Fruit fly (Drosophila melanogaster) whole organism, wandering third instar larva: ENCODE data around the gene sv.

Experiments used
- Abd-B ChIP-seq: fragments of >200 bp; optimal IDR thresholded peaks from 2 replicates; lab custom pipeline; 2017; ENCODE audit warnings: missing biosample characterization, missing genetic modification characterization
- HLH106 ChIP-seq: fragments of 200-800 bp; optimal IDR thresholded peaks from 3 replicates; lab custom pipeline; 2019; ENCODE audit warnings: missing biosample characterization, mild to moderate bottlenecking, missing genetic modification characterization, moderate library complexity
- Hnf4 ChIP-seq: fragments of 200-800 bp; sonication (Bioruptor generic); optimal IDR thresholded peaks from 2 replicates; lab custom pipeline; 2016; ENCODE audit warnings: missing biosample characterization, mild to moderate bottlenecking, missing genetic modification characterization
- Hr78 ChIP-seq: fragments of >200 bp; optimal IDR thresholded peaks from 2 replicates; lab custom pipeline; 2017; ENCODE audit warnings: missing biosample characterization, missing genetic modification characterization
- Hr83 ChIP-seq: fragments of 200-300 bp; sonication (Bioruptor generic); optimal IDR thresholded peaks from 2 replicates; lab custom pipeline; 2016; ENCODE audit warnings: missing biosample characterization, mild to moderate bottlenecking, missing genetic modification characterization, moderate library complexity; ENCODE audit not compliant: poor library complexity, severe bottlenecking
- Myc ChIP-seq: fragments of >200 bp; optimal IDR thresholded peaks from 2 replicates; lab custom pipeline; 2017
- dl ChIP-seq, 2 experiments: fragments of 175-275, 200-275 bp in 1 of 2; fragments of 200-275 bp in 1 of 2; sonication (Bioruptor generic); optimal IDR thresholded peaks; lab custom pipeline; 2018; ENCODE audit warnings: mild to moderate bottlenecking in 2 of 2, missing biosample characterization in 2 of 2, missing genetic modification characterization in 2 of 2, moderate library complexity in 2 of 2; ENCODE audit not compliant: partially characterized antibody in 2 of 2, insufficient read depth in 1 of 2
- dmrt93B ChIP-seq: fragments of 200-800 bp; sonication (Bioruptor generic); optimal IDR thresholded peaks from 2 replicates; lab custom pipeline; 2018; ENCODE audit warnings: missing biosample characterization, mild to moderate bottlenecking, missing genetic modification characterization
- h ChIP-seq: fragments of 200-800 bp; sonication (Bioruptor generic); optimal IDR thresholded peaks from 3 replicates; lab custom pipeline; 2016; ENCODE audit warnings: missing biosample characterization, mild to moderate bottlenecking, missing genetic modification characterization
- lola ChIP-seq: fragments of >200 bp; optimal IDR thresholded peaks from 2 replicates; lab custom pipeline; 2017; ENCODE audit warnings: missing biosample characterization, missing genetic modification characterization
- sage ChIP-seq: fragments of 200-800 bp; sonication (Bioruptor generic); optimal IDR thresholded peaks from 2 replicates; lab custom pipeline; 2016; ENCODE audit warnings: missing biosample characterization, mild to moderate bottlenecking, missing genetic modification characterization

dm6 chr4:1060373-1061094 is 28.1 kb upstream of the sv start, which contains the start of gene apolpp:
- TF ChIP-seq dl (GFP tag; optimal IDR thresholded peaks at IDR 0.05; lab: Kevin White, UChicago; ENCODE audit: insufficient read depth in 1 of 2, partially characterized antibody in 2 of 2), result no peak
- TF ChIP-seq Myc (lab: Kevin White, UChicago), result no peak
- TF ChIP-seq HLH106 (tag; lab: Kevin White, UChicago), result no peak
- TF ChIP-seq lola (GFP tag; lab: Kevin White, UChicago), result no peak
- TF ChIP-seq Hnf4, result no peak
- TF ChIP-seq sage (GFP tag; lab: Kevin White, UChicago), result peak; percentile 15
- no peak for TF ChIP-seq Hr83 (GFP tag; lab: Kevin White, UChicago)
- TF ChIP-seq Hr78, result peak; percentile 57
- no peak for TF ChIP-seq h (GFP tag; lab: Kevin White, UChicago)
- TF ChIP-seq dmrt93B (GFP tag; lab: Kevin White, UChicago), result no peak
- TF ChIP-seq Abd-B (GFP tag; lab: Kevin White, UChicago), result no peak
